Worm (Caenorhabditis elegans) whole organism, L1 larva: ENCODE data around the gene H06I04.6.

Source experiments
- C34B4.2 ChIP-seq: sonication (generic microtip); optimal IDR thresholded peaks from 2 replicates; lab custom pipeline; 2017; ENCODE audit warnings: mild to moderate bottlenecking, missing genetic modification characterization, missing compliant biosample characterization
- Y116A8C.19 ChIP-seq: sonication (generic microtip); optimal IDR thresholded peaks from 2 replicates; lab custom pipeline; 2016; ENCODE audit warnings: missing compliant biosample characterization, missing genetic modification characterization, borderline replicate concordance
- aha-1 ChIP-seq: fragments of 150-350 bp; optimal IDR thresholded peaks from 2 replicates; lab custom pipeline; 2014; ENCODE audit warnings: missing biosample characterization, missing genetic modification characterization
- blmp-1 ChIP-seq: fragments of 150-350 bp; optimal IDR thresholded peaks from 2 replicates; lab custom pipeline; 2014; ENCODE audit warnings: missing biosample characterization, missing genetic modification characterization
- ceh-90 ChIP-seq: sonication (generic microtip); optimal IDR thresholded peaks from 2 replicates; lab custom pipeline; 2016; ENCODE audit warnings: missing genetic modification characterization, missing compliant biosample characterization
- ces-1 ChIP-seq: fragments of 150-350 bp; optimal IDR thresholded peaks from 2 replicates; lab custom pipeline; 2014; ENCODE audit warnings: missing biosample characterization, missing genetic modification reagents, missing genetic modification characterization
- dpl-1 ChIP-seq, 3 experiments: fragments of 150-350 bp in 2 of 3; sonication (generic microtip) in 1 of 3; optimal IDR thresholded peaks; 2 replicates each; lab custom pipeline; 2014 to 2017; ENCODE audit warnings: missing biosample characterization in 3 of 3, missing genetic modification characterization in 3 of 3, missing genetic modification reagents in 3 of 3
- egl-13 ChIP-seq: sonication (generic microtip); optimal IDR thresholded peaks from 2 replicates; lab custom pipeline; 2016; ENCODE audit warnings: missing genotype, missing genetic modification reagents, missing genetic modification characterization, missing compliant biosample characterization
- egl-27 ChIP-seq, 2 experiments: fragments of 150-350 bp in 1 of 2; sonication (generic microtip); optimal IDR thresholded peaks; 3 replicates each; lab custom pipeline; 2017 to 2018; ENCODE audit warnings: missing biosample characterization in 2 of 2, missing genetic modification characterization in 2 of 2, missing genetic modification reagents in 2 of 2
- elt-2 ChIP-seq: sonication (generic microtip); optimal IDR thresholded peaks from 2 replicates; lab custom pipeline; 2016; ENCODE audit warnings: missing genetic modification characterization, mild to moderate bottlenecking, inconsistent platforms, missing compliant biosample characterization, missing genetic modification reagents
- ets-5 ChIP-seq: fragments of 200-800 bp; sonication (Bioruptor generic); IDR thresholded peaks from 2 replicates; pipeline ENCODE4 v1.3.6; 2022; ENCODE audit warnings: missing genetic modification characterization, missing compliant biosample characterization
- fkh-4 ChIP-seq: sonication (generic microtip); optimal IDR thresholded peaks from 2 replicates; lab custom pipeline; 2016; ENCODE audit warnings: missing compliant biosample characterization, missing genetic modification characterization, borderline replicate concordance
- hlh-4 ChIP-seq: sonication (generic microtip); optimal IDR thresholded peaks from 2 replicates; lab custom pipeline; 2016; ENCODE audit warnings: mild to moderate bottlenecking, missing genetic modification characterization, missing compliant biosample characterization
- irx-1 ChIP-seq: sonication (generic microtip); optimal IDR thresholded peaks from 2 replicates; lab custom pipeline; 2016; ENCODE audit warnings: missing genetic modification characterization, missing compliant biosample characterization
- jun-1 ChIP-seq: fragments of 150-350 bp; optimal IDR thresholded peaks from 2 replicates; lab custom pipeline; 2014; ENCODE audit warnings: missing biosample characterization, missing genetic modification reagents, missing genetic modification characterization
- lin-13 ChIP-seq: fragments of 150-350 bp; optimal IDR thresholded peaks from 2 replicates; lab custom pipeline; 2014; ENCODE audit warnings: missing biosample characterization, missing genetic modification reagents, missing genetic modification characterization
- lin-35 ChIP-seq, 2 experiments: fragments of 150-350 bp; optimal IDR thresholded peaks; 2 replicates each; lab custom pipeline; 2014; ENCODE audit warnings: missing biosample characterization in 2 of 2, missing genetic modification characterization in 2 of 2, missing genetic modification reagents in 2 of 2
- lin-39 ChIP-seq: fragments of 150-350 bp; optimal IDR thresholded peaks from 2 replicates; lab custom pipeline; 2014; ENCODE audit warnings: missing biosample characterization, missing genetic modification reagents, missing genetic modification characterization
- mab-9 ChIP-seq: fragments of 200-800 bp; sonication (Bioruptor generic); IDR thresholded peaks from 2 replicates; pipeline ENCODE4 v1.3.6; 2022; ENCODE audit warnings: missing genetic modification reagents, missing genetic modification characterization, missing compliant biosample characterization
- mep-1 ChIP-seq: fragments of 150-350 bp; optimal IDR thresholded peaks from 2 replicates; lab custom pipeline; 2014; ENCODE audit warnings: missing biosample characterization, missing genetic modification characterization
- nhr-11 ChIP-seq: fragments of 150-350 bp; optimal IDR thresholded peaks from 2 replicates; lab custom pipeline; 2014; ENCODE audit warnings: missing biosample characterization, missing genetic modification characterization
- nhr-19 ChIP-seq: fragments of 200-800 bp; sonication (Bioruptor generic); conservative IDR thresholded peaks from 2 replicates; pipeline ENCODE4 v1.3.6; 2022; ENCODE audit warnings: missing genetic modification characterization, missing compliant biosample characterization
- nhr-28 ChIP-seq: fragments of 150-350 bp; optimal IDR thresholded peaks from 2 replicates; lab custom pipeline; 2014; ENCODE audit warnings: missing biosample characterization, missing genetic modification characterization
- nhr-77 ChIP-seq: fragments of 150-350 bp; optimal IDR thresholded peaks from 2 replicates; lab custom pipeline; 2014; ENCODE audit warnings: missing biosample characterization, missing genetic modification characterization
- nhr-84 ChIP-seq: sonication (generic microtip); optimal IDR thresholded peaks from 2 replicates; lab custom pipeline; 2017; ENCODE audit warnings: missing biosample characterization, missing genetic modification characterization
- nhr-85 ChIP-seq: sonication (generic microtip); peaks from one replicate; lab custom pipeline; 2016; ENCODE audit warnings: missing genetic modification characterization, inconsistent platforms, missing compliant biosample characterization
- pax-3 ChIP-seq: fragments of 200-800 bp; sonication (Bioruptor generic); optimal IDR thresholded peaks from 2 replicates; lab custom pipeline; 2018; ENCODE audit warnings: mild to moderate bottlenecking, missing genetic modification characterization, moderate library complexity, missing compliant biosample characterization
- pqm-1 ChIP-seq: sonication (generic microtip); optimal IDR thresholded peaks from 3 replicates; lab custom pipeline; 2017; ENCODE audit warnings: missing biosample characterization, missing genetic modification characterization
- rnt-1 ChIP-seq: sonication (generic microtip); optimal IDR thresholded peaks from 2 replicates; lab custom pipeline; 2016; ENCODE audit warnings: mild to moderate bottlenecking, missing genetic modification characterization, moderate library complexity, missing compliant biosample characterization
- snu-23 ChIP-seq: sonication (generic microtip); optimal IDR thresholded peaks from 2 replicates; lab custom pipeline; 2016; ENCODE audit warnings: missing genetic modification characterization, missing compliant biosample characterization
- sptf-1 ChIP-seq: fragments of 150-350 bp; optimal IDR thresholded peaks from 2 replicates; lab custom pipeline; 2014; ENCODE audit warnings: missing biosample characterization, missing genetic modification characterization
- sup-37 ChIP-seq: fragments of 200-800 bp; sonication (Bioruptor generic); optimal IDR thresholded peaks from 2 replicates; lab custom pipeline; 2018; ENCODE audit warnings: mild to moderate bottlenecking, missing genetic modification characterization, missing compliant biosample characterization
- swsn-7 ChIP-seq: sonication (generic microtip); optimal IDR thresholded peaks from 2 replicates; lab custom pipeline; 2016; ENCODE audit warnings: missing genetic modification characterization, missing compliant biosample characterization
- tbx-2 ChIP-seq: sonication (generic microtip); optimal IDR thresholded peaks from 2 replicates; lab custom pipeline; 2016; ENCODE audit warnings: missing genetic modification characterization, missing compliant biosample characterization
- tlp-1 ChIP-seq: fragments of 150-350 bp; optimal IDR thresholded peaks from 2 replicates; lab custom pipeline; 2014; ENCODE audit warnings: missing biosample characterization, missing genetic modification characterization
- unc-130 ChIP-seq: fragments of 150-350 bp; optimal IDR thresholded peaks from 2 replicates; lab custom pipeline; 2017; ENCODE audit warnings: missing biosample characterization, missing genetic modification characterization, inconsistent platforms
- unc-62 ChIP-seq: fragments of 150-350 bp; optimal IDR thresholded peaks from 2 replicates; lab custom pipeline; 2014; ENCODE audit warnings: missing biosample characterization, missing genetic modification reagents, missing genetic modification characterization
- unc-86 ChIP-seq: sonication (generic microtip); optimal IDR thresholded peaks from 2 replicates; lab custom pipeline; 2016; ENCODE audit warnings: missing genetic modification characterization, missing compliant biosample characterization
- vab-15 ChIP-seq: sonication (generic microtip); optimal IDR thresholded peaks from 2 replicates; lab custom pipeline; 2017; ENCODE audit warnings: missing genotype, mild to moderate bottlenecking, missing genetic modification characterization, missing compliant biosample characterization
- zag-1 ChIP-seq: fragments of 150-350 bp; optimal IDR thresholded peaks from 2 replicates; lab custom pipeline; 2014; ENCODE audit warnings: missing biosample characterization, missing genetic modification characterization
- zip-4 ChIP-seq: fragments of 200-800 bp; sonication (Bioruptor generic); optimal IDR thresholded peaks from 2 replicates; lab custom pipeline; 2018; ENCODE audit warnings: mild to moderate bottlenecking, missing genetic modification characterization, moderate library complexity, missing compliant biosample characterization
- ztf-11 ChIP-seq, 2 experiments: sonication (generic microtip); optimal IDR thresholded peaks; 2 replicates each; lab custom pipeline; 2016 to 2017; ENCODE audit warnings: missing genetic modification characterization in 2 of 2, missing biosample characterization in 1 of 2, missing compliant biosample characterization in 1 of 2
- ztf-4 ChIP-seq: fragments of 150-350 bp; optimal IDR thresholded peaks from 2 replicates; lab custom pipeline; 2014; ENCODE audit warnings: missing biosample characterization, missing genetic modification characterization

H06I04.6 gene

DNA sequence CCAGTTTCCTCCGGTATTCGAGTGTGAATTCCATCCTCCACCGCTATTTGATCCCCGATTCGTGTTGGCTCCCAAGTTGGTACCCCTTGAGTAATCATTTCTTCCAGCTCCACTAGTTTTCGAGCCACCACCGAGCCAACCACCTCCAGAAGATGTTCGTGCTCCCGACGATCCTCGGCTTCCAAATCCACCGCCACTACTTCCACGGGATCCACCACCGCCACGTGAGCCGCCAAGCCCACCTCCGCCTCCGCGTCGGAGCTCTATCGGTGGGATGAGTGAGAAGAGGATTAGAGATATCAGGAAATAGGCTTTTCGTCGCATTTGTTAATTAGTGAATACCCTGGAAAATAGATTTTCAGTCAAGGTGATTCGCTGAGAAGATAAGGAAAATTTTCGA lies at the start of gene H06I04.6:
Gene H06I04.6 (minus strand): TSS at position 345 of the 400 bp plus-strand sequence.
- TF ChIP-seq egl-13 (tag; lab: Kevin White, UChicago) (no peak), snu-23 (GFP tag; lab: Kevin White, UChicago) (no peak), nhr-19 (GFP tag; lab: Robert Waterston, UW) (no peak), hlh-4 (tag; lab: Kevin White, UChicago) (no peak), ceh-90 (tag; lab: Kevin White, UChicago) (no peak), Y116A8C.19 (tag; lab: Kevin White, UChicago) (no peak), zip-4 (GFP tag; lab: Kevin White, UChicago) (no peak), unc-62 (GFP tag; lab: Kevin White, UChicago) (no peak), elt-2 (no peak), lin-35 (GFP tag; optimal IDR thresholded peaks at IDR 0.05; lab: Kevin White, UChicago) (no peak), nhr-85 (tag; lab: Kevin White, UChicago) (no peak)
- TF ChIP-seq, all 84 proteins: peak for 0

DNA sequence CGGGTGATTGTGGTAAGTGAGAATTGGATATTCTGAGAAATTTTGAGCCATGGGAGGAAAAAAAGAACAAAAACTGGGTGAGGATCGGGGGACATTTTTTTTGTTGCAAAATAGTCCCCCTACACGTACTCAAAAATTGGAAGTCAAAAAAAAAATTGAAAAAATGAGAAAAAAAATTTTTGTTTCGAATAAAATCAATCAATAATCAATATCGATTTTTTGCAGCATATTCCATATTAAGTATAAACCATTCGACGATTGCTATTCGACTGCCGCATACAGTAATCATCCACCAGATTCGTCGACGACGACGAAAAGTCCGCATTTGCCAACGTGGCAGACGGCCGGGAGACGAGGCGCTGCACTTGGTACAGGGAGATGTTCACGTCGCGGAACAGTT lies 48.5 kb upstream of the H06I04.6 start:
- TF ChIP-seq lin-35 (GFP tag; optimal IDR thresholded peaks at IDR 0.05; lab: Kevin White, UChicago): no peak
- no peak for TF ChIP-seq C34B4.2 (tag; lab: Kevin White, UChicago)
- no peak for TF ChIP-seq aha-1 (tag; lab: Kevin White, UChicago)
- no peak for TF ChIP-seq blmp-1 (tag; lab: Kevin White, UChicago)
- TF ChIP-seq nhr-77 (tag; lab: Kevin White, UChicago): no peak
- TF ChIP-seq egl-13 (tag; lab: Kevin White, UChicago): no peak
- TF ChIP-seq ztf-4: no peak
- no peak for TF ChIP-seq vab-15 (tag; lab: Kevin White, UChicago)

DNA sequence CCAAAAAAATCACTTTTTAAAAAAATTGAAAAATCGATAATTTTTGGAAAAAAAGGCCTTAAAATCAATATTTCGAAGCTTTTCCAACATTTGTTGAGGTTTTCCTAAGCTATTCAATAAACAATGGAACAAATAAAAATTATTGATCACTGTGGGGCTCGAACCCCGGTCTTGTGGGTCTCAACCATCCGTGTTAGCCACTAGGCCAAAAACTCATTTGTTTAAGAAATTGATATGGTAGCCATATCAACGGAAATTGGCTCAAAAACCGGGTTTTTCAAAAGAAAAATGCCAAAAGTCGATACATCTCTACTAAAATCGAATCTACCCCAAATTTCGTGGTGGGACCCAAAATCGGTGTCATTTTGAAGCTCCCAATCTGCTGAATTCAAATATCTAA lies 47.9 kb upstream of the H06I04.6 start:
- TF ChIP-seq tlp-1 (tag; lab: Kevin White, UChicago): no peak
- TF ChIP-seq egl-13 (tag; lab: Kevin White, UChicago): no peak
- no peak for TF ChIP-seq lin-39
- no peak for TF ChIP-seq lin-13 (GFP tag; lab: Kevin White, UChicago)
- TF ChIP-seq tbx-2 (tag; lab: Kevin White, UChicago): no peak

DNA sequence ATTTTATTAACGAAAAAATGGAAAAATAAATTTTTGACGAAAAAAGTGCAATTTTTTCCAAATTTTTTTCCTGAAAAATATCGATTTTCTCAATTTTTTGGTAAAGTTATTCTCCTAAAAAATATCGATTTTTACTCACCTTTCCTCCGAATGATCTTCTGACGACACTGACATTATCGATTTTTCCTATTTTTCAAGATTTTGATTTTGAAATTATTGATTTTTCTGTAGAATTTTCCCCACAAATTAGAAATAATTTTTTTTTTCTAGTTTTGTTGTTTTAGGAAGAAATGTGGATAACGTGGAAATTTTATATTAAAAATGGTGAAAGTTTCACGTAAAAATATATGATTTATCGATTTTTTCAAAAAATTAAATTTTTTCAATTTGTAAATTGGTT lies 47.4 kb upstream of the H06I04.6 start:
- TF ChIP-seq pqm-1: no peak
- TF ChIP-seq lin-39: no peak
- TF ChIP-seq ztf-11 (tag; optimal IDR thresholded peaks at IDR 0.05; lab: Kevin White, UChicago): no peak
- TF ChIP-seq lin-13 (GFP tag; lab: Kevin White, UChicago): no peak
- TF ChIP-seq unc-130 (tag; lab: Kevin White, UChicago): no peak
- TF ChIP-seq ets-5: no peak
- TF ChIP-seq ces-1 (GFP tag; lab: Kevin White, UChicago): no peak
- no peak for TF ChIP-seq rnt-1 (tag; lab: Kevin White, UChicago)

DNA sequence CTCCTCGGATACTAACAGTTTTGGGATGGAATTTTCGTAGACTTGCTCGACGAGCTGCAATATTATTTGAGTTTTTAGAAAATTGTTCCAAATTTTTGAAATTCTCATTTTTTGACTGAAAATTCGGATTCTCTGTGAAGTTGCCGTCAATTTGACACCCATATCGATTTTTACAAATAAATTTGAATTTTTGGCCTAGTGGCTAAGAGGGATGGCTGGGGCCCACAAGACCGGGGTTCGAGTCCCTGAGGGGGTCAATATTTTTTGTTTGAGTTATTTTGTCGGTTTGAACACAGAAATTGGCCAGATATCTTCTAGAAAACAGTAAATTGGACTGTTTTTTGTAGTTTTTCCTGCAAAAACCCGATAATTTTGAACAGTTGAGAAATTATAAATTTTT lies 46.5 kb upstream of the H06I04.6 start:
- TF ChIP-seq dpl-1 (GFP tag; optimal IDR thresholded peaks at IDR 0.05; lab: Kevin White, UChicago) (no peak), mep-1 (tag; lab: Kevin White, UChicago) (no peak), nhr-84 (tag; lab: Kevin White, UChicago) (no peak), swsn-7 (tag; lab: Kevin White, UChicago) (no peak), lin-35 (GFP tag; optimal IDR thresholded peaks at IDR 0.05; lab: Kevin White, UChicago) (no peak), egl-27 (tag; optimal IDR thresholded peaks at IDR 0.05; lab: Kevin White, UChicago) (no peak), fkh-4 (tag; lab: Kevin White, UChicago) (no peak), sup-37 (no peak), mab-9 (no peak), unc-86 (tag; lab: Kevin White, UChicago) (no peak), jun-1 (no peak), sptf-1 (tag; lab: Kevin White, UChicago) (no peak), pax-3 (no peak), egl-13 (tag; lab: Kevin White, UChicago) (no peak), irx-1 (tag; lab: Kevin White, UChicago) (no peak), nhr-28 (no peak), vab-15 (tag; lab: Kevin White, UChicago) (no peak), zag-1 (no peak), nhr-11 (no peak), ets-5 (no peak)
